Fruit fly (Drosophila melanogaster) whole organism: ENCODE results near the gene Sytbeta.

Experiments used
- CG8478 ChIP-seq: fragments of >200 bp; optimal IDR thresholded peaks from 2 replicates; lab custom pipeline; 2018; ENCODE audit warnings: inconsistent platforms
- Dll ChIP-seq: fragments of >200 bp; optimal IDR thresholded peaks from 2 replicates; lab custom pipeline; 2017
- EcR ChIP-seq, 2 experiments: fragments of >200 bp; optimal IDR thresholded peaks; 2 replicates each; lab custom pipeline; 2017; ENCODE audit warnings: missing biosample characterization in 2 of 2, missing genetic modification characterization in 2 of 2, missing genetic modification reagents in 2 of 2
- pan ChIP-seq: fragments of >200 bp; optimal IDR thresholded peaks from 2 replicates; lab custom pipeline; 2017
- psq ChIP-seq: fragments of >200 bp; optimal IDR thresholded peaks from 2 replicates; lab custom pipeline; 2017
- usp ChIP-seq: fragments of >200 bp; optimal IDR thresholded peaks from 2 replicates; lab custom pipeline; 2017; ENCODE audit warnings: missing biosample characterization, missing genetic modification characterization, mixed read lengths

The Sytbeta gene

dm6 chr3L:14971893-14972624 lies 92.7 kb downstream of the Sytbeta start:
- TF ChIP-seq Dll (no peak), pan (lab: Kevin White, UChicago) (no peak), EcR (GFP tag; optimal IDR thresholded peaks at IDR 0.05; lab: Kevin White, UChicago) (no peak), usp (no peak), psq (lab: Kevin White, UChicago) (no peak), CG8478 (lab: Kevin White, UChicago) (no peak)

- TF ChIP-seq usp = no peak
- no peak for TF ChIP-seq Dll
- TF ChIP-seq pan (lab: Kevin White, UChicago) = no peak
- TF ChIP-seq psq (lab: Kevin White, UChicago) = no peak
- TF ChIP-seq EcR (GFP tag; optimal IDR thresholded peaks at IDR 0.05; lab: Kevin White, UChicago) = no peak
- TF ChIP-seq CG8478 (lab: Kevin White, UChicago) = no peak
Measured at dm6 chr3L:14970213-14970612, 94.6 kb downstream of the Sytbeta start.

dm6 chr3L:14969171-14969570 lies 95.6 kb downstream of the Sytbeta start, which contains the start of gene Tom:
Gene Tom, plus strand, starts transcription at chr3L:14969344.
- no peak for TF ChIP-seq pan (lab: Kevin White, UChicago)
- TF ChIP-seq EcR (GFP tag; optimal IDR thresholded peaks at IDR 0.05; lab: Kevin White, UChicago) = no peak
- TF ChIP-seq Dll = no peak
- no peak for TF ChIP-seq CG8478 (lab: Kevin White, UChicago)
- TF ChIP-seq usp = no peak
- TF ChIP-seq psq (lab: Kevin White, UChicago) = no peak

dm6 chr3L:14968553-14968952 lies 96.2 kb downstream of the Sytbeta start:
- TF ChIP-seq EcR (GFP tag; optimal IDR thresholded peaks at IDR 0.05; lab: Kevin White, UChicago) (no peak), pan (lab: Kevin White, UChicago) (peak; percentile 61)

dm6 chr3L:14967691-14968538 lies 96.9 kb downstream of the Sytbeta start:
- TF ChIP-seq psq (lab: Kevin White, UChicago) = no peak
- TF ChIP-seq EcR (GFP tag; optimal IDR thresholded peaks at IDR 0.05; lab: Kevin White, UChicago) = no peak
- no peak for TF ChIP-seq usp
- no peak for TF ChIP-seq CG8478 (lab: Kevin White, UChicago)
- no peak for TF ChIP-seq pan (lab: Kevin White, UChicago)
- TF ChIP-seq Dll = no peak

dm6 chr3L:14966199-14966858 lies 98.4 kb downstream of the Sytbeta start:
- TF ChIP-seq CG8478 (lab: Kevin White, UChicago) (no peak), Dll (no peak), EcR (GFP tag; optimal IDR thresholded peaks at IDR 0.05; lab: Kevin White, UChicago) (no peak), psq (lab: Kevin White, UChicago) (no peak), usp (no peak), pan (lab: Kevin White, UChicago) (no peak)

DNA sequence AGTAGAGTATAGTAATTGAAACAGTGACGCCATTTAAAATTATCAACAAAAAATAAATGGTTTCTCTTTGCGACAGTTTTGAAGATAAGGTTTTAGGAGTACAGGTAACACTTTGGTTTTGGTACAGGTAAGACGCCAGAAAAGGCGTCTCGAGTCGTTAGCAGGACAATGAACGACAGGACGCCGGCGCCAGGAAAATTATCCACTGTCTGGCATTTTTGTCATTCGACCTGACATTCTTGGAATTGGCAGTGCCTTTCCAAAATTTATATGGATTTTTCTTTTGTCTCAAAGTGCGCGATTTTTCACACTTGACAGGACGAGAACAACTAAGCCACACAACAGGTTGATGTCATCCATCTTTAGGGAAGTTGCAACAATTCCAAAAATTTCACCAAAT lies 99.9 kb downstream of the Sytbeta start:
- no peak for TF ChIP-seq pan (lab: Kevin White, UChicago)
- TF ChIP-seq Dll = no peak
- no peak for TF ChIP-seq psq (lab: Kevin White, UChicago)
- TF ChIP-seq usp = no peak
- TF ChIP-seq CG8478 (lab: Kevin White, UChicago) = no peak
- TF ChIP-seq EcR (GFP tag; optimal IDR thresholded peaks at IDR 0.05; lab: Kevin White, UChicago) = no peak
